Fruit fly (Drosophila melanogaster): ENCODE results near the gene CG3308.

CG3308 gene

dm6 chr3R:21273427-21274038, at the start of gene CG3308 (continued):
- TF ChIP-seq CG3847 (GFP tag; IDR thresholded peaks at IDR 0.05) = peak; percentile 78
- peak; percentile 97 for TF ChIP-seq E2f2 (GFP tag; IDR thresholded peaks at IDR 0.05)
- TF ChIP-seq zf30C (GFP tag; optimal IDR thresholded peaks at IDR 0.05) = no peak
- TF ChIP-seq Taf1 (GFP tag; IDR thresholded peaks at IDR 0.05) = no peak
- no peak for TF ChIP-seq ac (GFP tag; optimal IDR thresholded peaks at IDR 0.05)
- TF ChIP-seq nau (GFP tag; optimal IDR thresholded peaks at IDR 0.05) = no peak
- peak; percentile 73 for TF ChIP-seq sna (GFP tag; IDR thresholded peaks at IDR 0.05; ENCODE audit: partially characterized antibody)
- no peak for TF ChIP-seq rib (GFP tag; IDR thresholded peaks at IDR 0.05)
- TF ChIP-seq zen2 (GFP tag; IDR thresholded peaks at IDR 0.05; ENCODE audit: partially characterized antibody) = no peak; the same call in 2 of the 3 replicates
- peak; percentile 65 for TF ChIP-seq gro (GFP tag; optimal IDR thresholded peaks at IDR 0.05)
- TF ChIP-seq Drgx (GFP tag; IDR thresholded peaks at IDR 0.05) = no peak
- no peak for TF ChIP-seq Atf-2 (GFP tag; optimal IDR thresholded peaks at IDR 0.05)
- no peak for TF ChIP-seq CG2199 (GFP tag; IDR thresholded peaks at IDR 0.05)
- no peak for TF ChIP-seq CG11560 (tag; IDR thresholded peaks at IDR 0.05)
- TF ChIP-seq CG11247 (GFP tag; IDR thresholded peaks at IDR 0.05) = peak; percentile 59; the same call in 1 of the 2 replicates
- TF ChIP-seq CG13624 (GFP tag; optimal IDR thresholded peaks at IDR 0.05) = peak; percentile 70
- TF ChIP-seq CG11085 (GFP tag; IDR thresholded peaks at IDR 0.05) = 0 out of 2 replicates have a peak, but pooled peaks have one; percentile 20
- peak; percentile 54; the same call in 1 of the 2 replicates for TF ChIP-seq CG16779 (GFP tag; IDR thresholded peaks at IDR 0.05)
- TF ChIP-seq salm (tag; optimal IDR thresholded peaks at IDR 0.05) = no peak
- TF ChIP-seq toy (GFP tag; IDR thresholded peaks at IDR 0.05) = no peak
- TF ChIP-seq ara (GFP tag; IDR thresholded peaks at IDR 0.05) = no peak
- TF ChIP-seq Antp (GFP tag; optimal IDR thresholded peaks at IDR 0.05) = no peak
- TF ChIP-seq abd-A (tag; optimal IDR thresholded peaks at IDR 0.05) = peak; percentile 4
- no peak for TF ChIP-seq wdn (GFP tag; IDR thresholded peaks at IDR 0.05)
- no peak for TF ChIP-seq Kr (GFP tag; optimal IDR thresholded peaks at IDR 0.05)
- TF ChIP-seq Rfx (GFP tag; IDR thresholded peaks at IDR 0.05) = peak; percentile 78
- TF ChIP-seq CG10979 (tag; optimal IDR thresholded peaks at IDR 0.05) = peak; percentile 45
- no peak for TF ChIP-seq CG18619 (GFP tag; optimal IDR thresholded peaks at IDR 0.05)
- TF ChIP-seq Dad (GFP tag; optimal IDR thresholded peaks at IDR 0.05) = peak; percentile 45
- TF ChIP-seq CG9437 (GFP tag; optimal IDR thresholded peaks at IDR 0.05) = no peak
- peak; percentile 7 for TF ChIP-seq HmgD (GFP tag; optimal IDR thresholded peaks at IDR 0.05)
- no peak for TF ChIP-seq CG2202 (tag; optimal IDR thresholded peaks at IDR 0.05)
- TF ChIP-seq lmd (GFP tag; IDR thresholded peaks at IDR 0.05) = no peak; the same call in 1 of the 2 replicates
- peak; percentile 37 for TF ChIP-seq nmo (GFP tag; optimal IDR thresholded peaks at IDR 0.05)
- TF ChIP-seq Rx (GFP tag; IDR thresholded peaks at IDR 0.05) = no peak; the same call in 1 of the 2 replicates
- TF ChIP-seq Oli (tag; optimal IDR thresholded peaks at IDR 0.05) = no peak
- no peak for TF ChIP-seq Mrtf (GFP tag; IDR thresholded peaks at IDR 0.05)
- TF ChIP-seq oc (tag; optimal IDR thresholded peaks at IDR 0.05) = no peak
- peak; percentile 13 for TF ChIP-seq BtbVII (GFP tag; optimal IDR thresholded peaks at IDR 0.05)
- TF ChIP-seq CG13424 (tag; optimal IDR thresholded peaks at IDR 0.05) = no peak
- no peak for TF ChIP-seq z (GFP tag; IDR thresholded peaks at IDR 0.05)
- no peak for TF ChIP-seq CG6175 (GFP tag; IDR thresholded peaks at IDR 0.05)
- TF ChIP-seq ci (GFP tag; IDR thresholded peaks at IDR 0.05) = 0 out of 3 replicates have a peak, but pooled peaks have one; percentile 8
- no peak for TF ChIP-seq CG31441 (GFP tag; IDR thresholded peaks at IDR 0.05)
- no peak for TF ChIP-seq NC2α (GFP tag; optimal IDR thresholded peaks at IDR 0.05)
- no peak for TF ChIP-seq jigr1 (GFP tag; IDR thresholded peaks at IDR 0.05)
- peak; percentile 82 for TF ChIP-seq CG6791 (GFP tag; IDR thresholded peaks at IDR 0.05; ENCODE audit: partially characterized antibody)
- 0 out of 3 replicates have a peak, but pooled peaks have one; percentile 9 for TF ChIP-seq H15 (GFP tag; IDR thresholded peaks at IDR 0.05)
- peak; percentile 49 for TF ChIP-seq Ets97D (GFP tag; optimal IDR thresholded peaks at IDR 0.05)
- TF ChIP-seq shn (GFP tag; optimal IDR thresholded peaks at IDR 0.05) = no peak
- TF ChIP-seq yki (optimal IDR thresholded peaks at IDR 0.05) = no peak
- peak; percentile 66 for TF ChIP-seq CG17186 (GFP tag; optimal IDR thresholded peaks at IDR 0.05)
